Fruit fly (Drosophila melanogaster) whole organism, embryonic: Measurements from ENCODE around the gene sna.

ENCODE experiments used
- Aef1 ChIP-seq: fragments of 200-800 bp; sonication (Bioruptor generic); IDR thresholded peaks from 3 replicates; pipeline ENCODE4 v1.3.6; 2022; ENCODE audit warnings: missing biosample characterization, missing genetic modification characterization
- Asciz ChIP-seq: fragments of 200-800 bp; sonication (Bioruptor generic); optimal IDR thresholded peaks from 2 replicates; lab custom pipeline; 2017; ENCODE audit warnings: missing biosample characterization, mild to moderate bottlenecking, missing genetic modification characterization, missing genetic modification reagents
- Bteb2 ChIP-seq: fragments of 200-800 bp; sonication (Bioruptor generic); optimal IDR thresholded peaks from 2 replicates; lab custom pipeline; 2016; ENCODE audit warnings: missing biosample characterization, missing genetic modification characterization
- C15 ChIP-seq: fragments of 200-800 bp; sonication (Bioruptor generic); IDR thresholded peaks from 3 replicates; pipeline ENCODE4 v1.3.6; 2022; ENCODE audit warnings: missing biosample characterization, missing genetic modification characterization
- CG11085 ChIP-seq: fragments of 200-800 bp; sonication (Bioruptor generic); IDR thresholded peaks from 2 replicates; pipeline ENCODE4 v1.3.6; 2022; ENCODE audit warnings: missing biosample characterization, missing genetic modification characterization
- CG11456 ChIP-seq: fragments of 200-800 bp; sonication (Bioruptor generic); IDR thresholded peaks from 3 replicates; pipeline ENCODE4 v1.3.6; 2022; ENCODE audit warnings: missing biosample characterization, missing genetic modification characterization
- CG11504 ChIP-seq: fragments of 200-800 bp; sonication (Bioruptor generic); optimal IDR thresholded peaks from 3 replicates; lab custom pipeline; 2019; ENCODE audit warnings: missing biosample characterization, mild to moderate bottlenecking, missing genetic modification characterization, moderate library complexity
- CG12071 ChIP-seq: fragments of 200-800 bp; sonication (Bioruptor generic); optimal IDR thresholded peaks from 3 replicates; lab custom pipeline; 2018; ENCODE audit warnings: missing biosample characterization, mild to moderate bottlenecking, missing genetic modification characterization
- CG12236 ChIP-seq: fragments of 200-800 bp; sonication (Bioruptor generic); optimal IDR thresholded peaks from 2 replicates; lab custom pipeline; 2016; ENCODE audit warnings: missing biosample characterization, missing genetic modification characterization
- CG1233 ChIP-seq: fragments of 200-800 bp; sonication (Bioruptor generic); optimal IDR thresholded peaks from 4 replicates; lab custom pipeline; 2018; ENCODE audit warnings: missing biosample characterization, mild to moderate bottlenecking, missing genetic modification characterization
- CG1529 ChIP-seq: fragments of 200-800 bp; sonication (Bioruptor generic); optimal IDR thresholded peaks from 3 replicates; lab custom pipeline; 2018; ENCODE audit warnings: missing biosample characterization, missing genetic modification characterization
- CG15601 ChIP-seq: fragments of 200-800 bp; sonication (Bioruptor generic); optimal IDR thresholded peaks from 3 replicates; lab custom pipeline; 2019; ENCODE audit warnings: missing biosample characterization, mild to moderate bottlenecking, missing genetic modification characterization, moderate library complexity
- CG1603 ChIP-seq: fragments of 200-800 bp; sonication (Bioruptor generic); optimal IDR thresholded peaks from 2 replicates; lab custom pipeline; 2019; ENCODE audit warnings: missing biosample characterization, mild to moderate bottlenecking, missing genetic modification characterization, moderate library complexity
- CG16863 ChIP-seq: fragments of 200-800 bp; sonication (Bioruptor generic); optimal IDR thresholded peaks from 3 replicates; lab custom pipeline; 2016; ENCODE audit warnings: missing biosample characterization, missing genetic modification characterization
- CG2116 ChIP-seq: fragments of 200-800 bp; sonication (Bioruptor generic); optimal IDR thresholded peaks from 3 replicates; lab custom pipeline; 2018; ENCODE audit warnings: missing biosample characterization, mild to moderate bottlenecking, missing genetic modification characterization
- CG2889 ChIP-seq: fragments of 200-800 bp; sonication (Bioruptor generic); IDR thresholded peaks from 3 replicates; pipeline ENCODE4 v1.3.6; 2022; ENCODE audit warnings: missing biosample characterization, missing genetic modification characterization
- CG30403 ChIP-seq: fragments of 200-800 bp; sonication (Bioruptor generic); optimal IDR thresholded peaks from 3 replicates; lab custom pipeline; 2016; ENCODE audit warnings: missing biosample characterization, missing genetic modification characterization
- CG30431 ChIP-seq: fragments of 200-800 bp; sonication (Bioruptor generic); optimal IDR thresholded peaks from 2 replicates; lab custom pipeline; 2017; ENCODE audit warnings: missing biosample characterization, missing genetic modification characterization
- CG6765 ChIP-seq: fragments of 200-800 bp; sonication (Bioruptor generic); optimal IDR thresholded peaks from 3 replicates; lab custom pipeline; 2017; ENCODE audit warnings: missing biosample characterization, mild to moderate bottlenecking, missing genetic modification characterization
- CG6791 ChIP-seq: fragments of 200-800 bp; sonication (Bioruptor generic); IDR thresholded peaks from 3 replicates; pipeline ENCODE4 v1.3.6; 2022; ENCODE audit warnings: missing biosample characterization, missing genetic modification characterization; ENCODE audit not compliant: partially characterized antibody
- CG7987 ChIP-seq: fragments of 200-800 bp; sonication (Bioruptor generic); optimal IDR thresholded peaks from 2 replicates; lab custom pipeline; 2018; ENCODE audit warnings: missing biosample characterization, mild to moderate bottlenecking, missing genetic modification characterization, moderate library complexity
- CG9876 ChIP-seq: fragments of 200-800 bp; sonication (Bioruptor generic); optimal IDR thresholded peaks from 2 replicates; lab custom pipeline; 2016; ENCODE audit warnings: missing biosample characterization, missing genetic modification characterization
- CTCF ChIP-seq: fragments of 200-800 bp; sonication (Bioruptor generic); optimal IDR thresholded peaks from 2 replicates; lab custom pipeline; 2017; ENCODE audit warnings: missing biosample characterization, mild to moderate bottlenecking, missing genetic modification characterization, moderate library complexity
- D ChIP-seq, 2 experiments: fragments of 200-800 bp in 1 of 2; fragments of >200 bp in 1 of 2; sonication (Bioruptor generic) in 1 of 2; optimal IDR thresholded peaks; 2 replicates in 1 of 2; 3 replicates in 1 of 2; lab custom pipeline; 2017; ENCODE audit warnings: mild to moderate bottlenecking in 1 of 2, missing biosample characterization in 1 of 2, missing genetic modification characterization in 1 of 2, missing genetic modification reagents in 1 of 2
- Dp ChIP-seq: fragments of 200-800 bp; sonication (Bioruptor generic); optimal IDR thresholded peaks from 2 replicates; lab custom pipeline; 2018; ENCODE audit warnings: missing biosample characterization, mild to moderate bottlenecking, missing genetic modification characterization, moderate library complexity
- E2f2 ChIP-seq: fragments of 200-800 bp; sonication (Bioruptor generic); IDR thresholded peaks from 2 replicates; pipeline ENCODE4 v1.3.6; 2022; ENCODE audit warnings: missing biosample characterization, missing genetic modification characterization
- Elba2 ChIP-seq: fragments of 200-800 bp; sonication (Bioruptor generic); optimal IDR thresholded peaks from 3 replicates; lab custom pipeline; 2016; ENCODE audit warnings: missing biosample characterization, missing genetic modification characterization
- Gsc ChIP-seq: fragments of 200-800 bp; sonication (Bioruptor generic); IDR thresholded peaks from 2 replicates; pipeline ENCODE4 v1.3.6; 2022; ENCODE audit warnings: missing biosample characterization, missing genetic modification characterization
- Hr39 ChIP-seq: fragments of >200 bp; optimal IDR thresholded peaks from 2 replicates; lab custom pipeline; 2017
- Hr51 ChIP-seq, 2 experiments: fragments of 200-800 bp; sonication (Bioruptor generic); optimal IDR thresholded peaks; 2 replicates in 1 of 2; 3 replicates in 1 of 2; lab custom pipeline; 2016 to 2018; ENCODE audit warnings: missing biosample characterization in 2 of 2, missing genetic modification characterization in 2 of 2, mild to moderate bottlenecking in 1 of 2, moderate library complexity in 1 of 2
- Sox100B ChIP-seq: fragments of 200-800 bp; sonication (Bioruptor generic); optimal IDR thresholded peaks from 3 replicates; lab custom pipeline; 2018; ENCODE audit warnings: missing biosample characterization, mild to moderate bottlenecking, missing genetic modification characterization
- TFAM ChIP-seq: fragments of 200-800 bp; sonication (Bioruptor generic); optimal IDR thresholded peaks from 2 replicates; lab custom pipeline; 2017; ENCODE audit warnings: missing biosample characterization, missing genetic modification characterization, inconsistent platforms
- aop ChIP-seq: fragments of 200-800 bp; sonication (Bioruptor generic); IDR thresholded peaks from 2 replicates; pipeline ENCODE4 v1.3.6; 2022; ENCODE audit warnings: missing biosample characterization, missing genetic modification characterization
- cato ChIP-seq: fragments of 200-800 bp; sonication (Bioruptor generic); optimal IDR thresholded peaks from 2 replicates; lab custom pipeline; 2016; ENCODE audit warnings: missing biosample characterization, missing genetic modification characterization, borderline replicate concordance
- caup ChIP-seq: fragments of 200-800 bp; sonication (Bioruptor generic); optimal IDR thresholded peaks from 3 replicates; lab custom pipeline; 2017; ENCODE audit warnings: missing biosample characterization, mild to moderate bottlenecking, missing genetic modification characterization, moderate library complexity; ENCODE audit not compliant: severe bottlenecking
- ems ChIP-seq: fragments of 200-800 bp; sonication (Bioruptor generic); optimal IDR thresholded peaks from 3 replicates; lab custom pipeline; 2016; ENCODE audit warnings: missing biosample characterization, missing genetic modification characterization
- ewg ChIP-seq: fragments of 200-800 bp; sonication (Bioruptor generic); optimal IDR thresholded peaks from 3 replicates; lab custom pipeline; 2017; ENCODE audit warnings: mild to moderate bottlenecking, missing biosample characterization, missing genetic modification reagents, missing genetic modification characterization
- exex ChIP-seq: fragments of 200-800 bp; sonication (Bioruptor generic); optimal IDR thresholded peaks from 4 replicates; lab custom pipeline; 2018; ENCODE audit warnings: missing biosample characterization, mild to moderate bottlenecking, missing genetic modification characterization, moderate library complexity
- gro ChIP-seq: fragments of 200-800 bp; sonication (Bioruptor generic); optimal IDR thresholded peaks from 2 replicates; lab custom pipeline; 2016; ENCODE audit warnings: missing biosample characterization, missing genetic modification characterization
- gsb-n ChIP-seq: fragments of 200-800 bp; sonication (Bioruptor generic); optimal IDR thresholded peaks from 3 replicates; lab custom pipeline; 2018; ENCODE audit warnings: missing biosample characterization, mild to moderate bottlenecking, missing genetic modification characterization
- ham ChIP-seq: fragments of 200-800 bp; sonication (Bioruptor generic); IDR thresholded peaks from 2 replicates; pipeline ENCODE4 v1.3.6; 2022; ENCODE audit warnings: missing biosample characterization, missing genetic modification characterization
- peb ChIP-seq: fragments of 200-800 bp; sonication (Bioruptor generic); IDR thresholded peaks from 2 replicates; pipeline ENCODE4 v1.3.6; 2022; ENCODE audit warnings: missing biosample characterization, missing genetic modification characterization
- pnt ChIP-seq: fragments of 200-800 bp; sonication (Bioruptor generic); optimal IDR thresholded peaks from 3 replicates; lab custom pipeline; 2016; ENCODE audit warnings: missing biosample characterization, missing genetic modification characterization
- pros ChIP-seq: fragments of 200-800 bp; sonication (Bioruptor generic); optimal IDR thresholded peaks from 3 replicates; lab custom pipeline; 2019; ENCODE audit warnings: missing biosample characterization, mild to moderate bottlenecking, missing genetic modification characterization, moderate library complexity
- sens ChIP-seq: fragments of 200-800 bp; sonication (Bioruptor generic); peaks from one replicate; lab custom pipeline; 2016; ENCODE audit warnings: missing biosample characterization, missing genetic modification characterization
- slou ChIP-seq: fragments of 200-800 bp; sonication (Bioruptor generic); optimal IDR thresholded peaks from 3 replicates; lab custom pipeline; 2016; ENCODE audit warnings: missing biosample characterization, missing genetic modification characterization
- tin ChIP-seq: fragments of 200-800 bp; sonication (Bioruptor generic); optimal IDR thresholded peaks from 3 replicates; lab custom pipeline; 2016; ENCODE audit warnings: missing biosample characterization, missing genetic modification characterization
- zen ChIP-seq: fragments of 200-800 bp; sonication (Bioruptor generic); optimal IDR thresholded peaks from 3 replicates; lab custom pipeline; 2018; ENCODE audit warnings: missing biosample characterization, mild to moderate bottlenecking, missing genetic modification characterization, moderate library complexity

Gene sna

DNA sequence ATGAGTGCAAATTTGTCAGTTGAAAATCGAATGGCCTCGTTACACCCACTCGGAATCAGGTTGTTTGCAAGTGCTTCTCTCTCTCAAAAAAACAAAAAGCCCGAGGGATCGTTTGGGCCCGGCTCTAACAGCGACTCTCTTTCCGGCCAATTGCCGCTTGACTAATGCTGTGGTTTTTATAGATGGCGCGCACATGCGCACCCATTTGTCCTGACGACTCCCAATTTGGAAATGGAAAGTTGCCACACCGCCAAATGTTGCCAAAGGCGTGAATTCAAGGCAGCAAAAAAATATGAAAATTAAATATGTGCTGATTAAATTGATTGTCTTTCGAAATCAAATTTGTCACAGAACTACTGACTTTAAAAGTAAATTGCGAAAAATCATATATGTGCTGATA is 43.1 kb downstream of the sna start:
- TF ChIP-seq CG1529 (GFP tag; lab: Kevin White, UChicago) (no peak), CTCF (GFP tag; lab: Kevin White, UChicago) (peak; percentile 71), CG11504 (peak; percentile 30), sens (peak; percentile 6), ewg (GFP tag; lab: Kevin White, UChicago) (peak; percentile 73)

DNA sequence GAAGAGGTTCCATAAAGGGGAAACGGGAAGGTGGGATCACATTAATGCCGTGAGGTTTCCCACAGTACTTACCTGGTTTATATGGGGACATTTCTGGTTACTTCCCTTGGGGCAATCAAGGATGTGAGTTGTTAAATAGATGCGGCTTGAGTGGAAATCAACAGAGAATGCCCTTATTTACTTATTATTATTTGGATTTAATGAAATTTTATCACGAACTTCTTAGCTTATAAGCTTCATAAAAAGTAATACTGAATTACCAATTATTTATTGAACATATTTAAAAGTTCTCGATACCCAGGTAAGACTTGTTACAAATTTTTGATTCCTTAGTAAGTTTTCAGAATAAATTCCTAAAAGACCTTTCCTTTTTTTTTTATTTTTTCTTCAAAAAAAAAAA is 45.1 kb downstream of the sna start, which contains the start of gene CG4161:
TSS of gene CG4161 (plus strand) at position 301 of the 400 bp plus-strand sequence.
- no peak for TF ChIP-seq Dp (GFP tag; lab: Kevin White, UChicago)

DNA sequence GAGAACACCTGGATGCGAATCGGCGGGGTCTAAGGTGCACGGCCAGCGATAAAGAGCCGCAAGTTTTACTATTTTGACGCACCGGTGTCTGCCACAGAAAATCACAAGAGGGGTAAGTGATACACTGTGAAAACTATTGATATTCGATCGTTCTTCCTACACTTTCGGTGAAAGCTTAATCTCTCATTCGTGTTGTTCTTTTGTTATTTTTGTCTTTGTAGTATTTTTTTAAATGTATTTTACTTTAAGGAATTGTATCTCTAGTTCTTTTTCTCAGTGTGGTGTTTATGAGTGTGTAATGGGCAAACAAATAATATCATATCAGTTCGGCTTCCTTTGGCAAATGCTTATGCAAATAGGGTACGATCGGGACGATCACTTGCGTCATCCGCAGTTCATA is 45.8 kb downstream of the sna start:
- TF ChIP-seq Aef1 (GFP tag; lab: Robert Waterston, UW) (0 out of 3 replicates have a peak, but pooled peaks have one; percentile 30), CG6791 (GFP tag; lab: Robert Waterston, UW) (no peak), CG11456 (GFP tag; lab: Robert Waterston, UW) (no peak), aop (GFP tag; lab: Robert Waterston, UW) (no peak), pros (GFP tag; lab: Kevin White, UChicago) (no peak), TFAM (GFP tag; lab: Kevin White, UChicago) (no peak), CG1603 (tag; lab: Kevin White, UChicago) (no peak), CG11085 (GFP tag; lab: Robert Waterston, UW) (no peak), Gsc (GFP tag; lab: Robert Waterston, UW) (no peak), zen (peak; percentile 51), ems (GFP tag; lab: Kevin White, UChicago) (no peak), exex (no peak), caup (GFP tag; lab: Kevin White, UChicago) (no peak), ham (GFP tag; lab: Robert Waterston, UW) (no peak), CG2889 (no peak), D (optimal IDR thresholded peaks at IDR 0.05; lab: Kevin White, UChicago) (no peak), D (GFP tag; optimal IDR thresholded peaks at IDR 0.05; lab: Kevin White, UChicago) (peak; percentile 47), cato (no peak), E2f2 (GFP tag; lab: Robert Waterston, UW) (no peak; the same call in 1 of the 2 replicates), gro (GFP tag; lab: Kevin White, UChicago) (no peak), Elba2 (GFP tag; lab: Kevin White, UChicago) (no peak), peb (GFP tag; lab: Robert Waterston, UW) (no peak), Hr39 (lab: Kevin White, UChicago) (no peak), Sox100B (no peak), C15 (GFP tag; lab: Robert Waterston, UW) (no peak), CG2116 (GFP tag; lab: Kevin White, UChicago) (no peak), Hr51 (GFP tag; optimal IDR thresholded peaks at IDR 0.05; lab: Kevin White, UChicago) (no peak), slou (GFP tag; lab: Kevin White, UChicago) (no peak), gsb-n (peak; percentile 33), CG30403 (GFP tag; lab: Kevin White, UChicago) (peak; percentile 35), tin (GFP tag; lab: Kevin White, UChicago) (peak; percentile 32), CG15601 (no peak), CG12236 (peak; percentile 42), CG16863 (GFP tag; lab: Kevin White, UChicago) (no peak), CG6765 (GFP tag; lab: Kevin White, UChicago) (no peak), CG12071 (GFP tag; lab: Kevin White, UChicago) (no peak), pnt (GFP tag; lab: Kevin White, UChicago) (peak; percentile 25), CG9876 (GFP tag; lab: Kevin White, UChicago) (no peak), CG7987 (GFP tag; lab: Kevin White, UChicago) (no peak), Asciz (GFP tag; lab: Kevin White, UChicago) (no peak), CG30431 (GFP tag; lab: Kevin White, UChicago) (no peak), Bteb2 (no peak), CG1233 (peak; percentile 26)
